Worm (Caenorhabditis elegans): ENCODE results near the gene che-12.
A peak's percentile ranks its signal among the peaks of the same experiment; 100 is the strongest.

Gene che-12

ce11 chrV:10355773-10356335 lies 48.7 kb upstream of the che-12 start, which contains the start of gene sluh-7 (continued):
- TF ChIP-seq ztf-18 (tag; optimal IDR thresholded peaks at IDR 0.05) (peak; percentile 15), let-526 (GFP tag; IDR thresholded peaks at IDR 0.05) (no peak), dox-1 (GFP tag; IDR thresholded peaks at IDR 0.05) (0 out of 2 replicates have a peak, but pooled peaks have one; percentile 46), C17E4.6 (GFP tag; IDR thresholded peaks at IDR 0.05) (no peak), lsl-1 (GFP tag; optimal IDR thresholded peaks at IDR 0.05) (peak; percentile 25), lsy-27 (tag; optimal IDR thresholded peaks at IDR 0.05; ENCODE audit: borderline replicate concordance, insufficient read depth) (no peak), madf-6 (GFP tag; IDR thresholded peaks at IDR 0.05) (peak; percentile 60; the same call in 1 of the 2 replicates), ekl-4 (GFP tag; IDR thresholded peaks at IDR 0.05) (peak; percentile 34; the same call in 1 of the 2 replicates), lin-40 (tag; optimal IDR thresholded peaks at IDR 0.05) (peak; percentile 73), ztf-28 (GFP tag; IDR thresholded peaks at IDR 0.05) (peak; percentile 65; the same call in 1 of the 2 replicates), tbp1 (GFP tag; optimal IDR thresholded peaks at IDR 0.05) (peak; percentile 26), nfyb-1 (GFP tag; IDR thresholded peaks at IDR 0.05) (no peak), tlf-1 (GFP tag; optimal IDR thresholded peaks at IDR 0.05) (no peak), madf-10 (tag; optimal IDR thresholded peaks at IDR 0.05) (peak; percentile 47), egl-44 (GFP tag; IDR thresholded peaks at IDR 0.05) (no peak), madf-3 (GFP tag; IDR thresholded peaks at IDR 0.05) (peak; percentile 86), zim-3 (tag; optimal IDR thresholded peaks at IDR 0.05) (no peak), Y95B8A.8 (GFP tag; IDR thresholded peaks at IDR 0.05) (no peak), somi-1 (GFP tag; optimal IDR thresholded peaks at IDR 0.05) (no peak), ets-4 (GFP tag; optimal IDR thresholded peaks at IDR 0.05) (no peak), B0336.3 (GFP tag; IDR thresholded peaks at IDR 0.05) (no peak), Y53F4B.3 (GFP tag; IDR thresholded peaks at IDR 0.05) (no peak), lag-1 (GFP tag; IDR thresholded peaks at IDR 0.05) (no peak), unc-130 (GFP tag; optimal IDR thresholded peaks at IDR 0.05) (peak; percentile 86), akir-1 (GFP tag; optimal IDR thresholded peaks at IDR 0.05) (no peak), K12H6.12 (tag; optimal IDR thresholded peaks at IDR 0.05) (peak; percentile 35), ceh-91 (GFP tag; IDR thresholded peaks at IDR 0.05) (0 out of 2 replicates have a peak, but pooled peaks have one; percentile 11), lir-1 (GFP tag; conservative IDR thresholded peaks at IDR 0.05) (peak; percentile 49; the same call in 1 of the 2 replicates), hlh-26 (GFP tag; conservative IDR thresholded peaks at IDR 0.05) (no peak), xnd-1 (tag; optimal IDR thresholded peaks at IDR 0.05) (no peak), sdz-38 (tag; optimal IDR thresholded peaks at IDR 0.05) (no peak), K11D2.4 (GFP tag; IDR thresholded peaks at IDR 0.05) (0 out of 2 replicates have a peak, but pooled peaks have one; percentile 39), ceh-100 (GFP tag; IDR thresholded peaks at IDR 0.05) (0 out of 2 replicates have a peak, but pooled peaks have one; percentile 28), athp-1 (tag; optimal IDR thresholded peaks at IDR 0.05) (peak; percentile 19), aptf-3 (GFP tag; IDR thresholded peaks at IDR 0.05) (no peak), ztf-22 (GFP tag; optimal IDR thresholded peaks at IDR 0.05) (no peak), snpc-4 (GFP tag; optimal IDR thresholded peaks at IDR 0.05) (no peak), snpc-4 (tag; optimal IDR thresholded peaks at IDR 0.05) (peak in 3 of 4 experiments; percentile 24 to 61 (median 56)), lin-35 (GFP tag; optimal IDR thresholded peaks at IDR 0.05) (peak in 1 of 3 experiments; percentile 83), mel-28 (tag; optimal IDR thresholded peaks at IDR 0.05; ENCODE audit: borderline replicate concordance) (no peak), ZK185.1 (tag; optimal IDR thresholded peaks at IDR 0.05; ENCODE audit: poor library complexity, severe bottlenecking) (peak; percentile 92), mes-4 (tag; optimal IDR thresholded peaks at IDR 0.05) (no peak), Y67H2A.10 (GFP tag; conservative IDR thresholded peaks at IDR 0.05) (no peak), F57C9.4 (tag; optimal IDR thresholded peaks at IDR 0.05) (no peak), cebp-1 (GFP tag; IDR thresholded peaks at IDR 0.05) (no peak), cebp-1 (tag; optimal IDR thresholded peaks at IDR 0.05) (peak; percentile 63), F22D6.2 (tag; optimal IDR thresholded peaks at IDR 0.05) (peak; percentile 59), pha-4 (tag; optimal IDR thresholded peaks at IDR 0.05) (peak; percentile 47)

All from whole organism, young adult.